Fruit fly (Drosophila melanogaster) whole organism, embryonic: ENCODE data around the gene ttm50.

Experiments used
- Awh ChIP-seq: fragments of 200-800 bp; sonication (Bioruptor generic); IDR thresholded peaks from 2 replicates; pipeline ENCODE4, ENCODE4 v1.3.6; 2022; ENCODE audit warnings: missing biosample characterization, missing genetic modification characterization
- Bteb2 ChIP-seq: fragments of 200-800 bp; sonication (Bioruptor generic); optimal IDR thresholded peaks from 2 replicates; lab custom pipeline; 2016; ENCODE audit warnings: missing biosample characterization, missing genetic modification characterization
- CG10147 ChIP-seq: fragments of 200-800 bp; sonication (Bioruptor generic); optimal IDR thresholded peaks from 2 replicates; lab custom pipeline; 2019; ENCODE audit warnings: missing biosample characterization, mild to moderate bottlenecking, missing genetic modification characterization, moderate library complexity
- CG13775 ChIP-seq: fragments of 200-800 bp; sonication (Bioruptor generic); optimal IDR thresholded peaks from 3 replicates; lab custom pipeline; 2017; ENCODE audit warnings: missing biosample characterization, mild to moderate bottlenecking, missing genetic modification characterization
- CG13894 ChIP-seq: fragments of 200-800 bp; sonication (Bioruptor generic); optimal IDR thresholded peaks from 3 replicates; lab custom pipeline; 2018; ENCODE audit warnings: missing biosample characterization, mild to moderate bottlenecking, missing genetic modification characterization, moderate library complexity
- CG14050 ChIP-seq: fragments of 200-800 bp; sonication (Bioruptor generic); IDR thresholded peaks from 3 replicates; pipeline ENCODE4 v1.3.6; 2022; ENCODE audit warnings: missing biosample characterization, missing genetic modification characterization
- CG14965 ChIP-seq: fragments of 200-800 bp; sonication (Bioruptor generic); optimal IDR thresholded peaks from 2 replicates; lab custom pipeline; 2016; ENCODE audit warnings: missing biosample characterization, missing genetic modification characterization, borderline replicate concordance
- CG1647 ChIP-seq: fragments of 200-800 bp; sonication (Bioruptor generic); optimal IDR thresholded peaks from 3 replicates; lab custom pipeline; 2016; ENCODE audit warnings: missing biosample characterization, missing genetic modification characterization
- CG17829 ChIP-seq: fragments of 200-800 bp; optimal IDR thresholded peaks from 2 replicates; lab custom pipeline; 2019; ENCODE audit warnings: missing biosample characterization, mild to moderate bottlenecking, missing genetic modification characterization, moderate library complexity
- CG2129 ChIP-seq: fragments of 200-800 bp; sonication (Bioruptor generic); IDR thresholded peaks from 2 replicates; pipeline ENCODE4 v1.3.6; 2022; ENCODE audit warnings: missing biosample characterization, missing genetic modification characterization; ENCODE audit not compliant: partially characterized antibody
- CG2712 ChIP-seq: fragments of 200-800 bp; optimal IDR thresholded peaks from 3 replicates; lab custom pipeline; 2019; ENCODE audit warnings: missing biosample characterization, mild to moderate bottlenecking, missing genetic modification characterization, moderate library complexity
- CG30403 ChIP-seq: fragments of 200-800 bp; sonication (Bioruptor generic); optimal IDR thresholded peaks from 3 replicates; lab custom pipeline; 2016; ENCODE audit warnings: missing biosample characterization, missing genetic modification characterization
- CG5180 ChIP-seq: fragments of 200-800 bp; sonication (Bioruptor generic); optimal IDR thresholded peaks from 3 replicates; lab custom pipeline; 2017; ENCODE audit warnings: missing biosample characterization, missing genetic modification characterization, mild to moderate bottlenecking, moderate library complexity, missing genetic modification reagents
- CG6813 ChIP-seq: fragments of 200-800 bp; sonication (Bioruptor generic); optimal IDR thresholded peaks from 2 replicates; lab custom pipeline; 2017; ENCODE audit warnings: missing biosample characterization, missing genetic modification characterization, mild to moderate bottlenecking, moderate library complexity, missing genetic modification reagents
- CG8281 ChIP-seq: fragments of 200-800 bp; sonication (Bioruptor generic); optimal IDR thresholded peaks from 2 replicates; lab custom pipeline; 2018; ENCODE audit warnings: missing biosample characterization, mild to moderate bottlenecking, missing genetic modification characterization, moderate library complexity
- CTCF ChIP-seq: fragments of 200-800 bp; sonication (Bioruptor generic); optimal IDR thresholded peaks from 2 replicates; lab custom pipeline; 2017; ENCODE audit warnings: missing biosample characterization, mild to moderate bottlenecking, missing genetic modification characterization, moderate library complexity
- D ChIP-seq, 2 experiments: fragments of 200-800 bp in 1 of 2; fragments of >200 bp in 1 of 2; sonication (Bioruptor generic) in 1 of 2; optimal IDR thresholded peaks; 2 replicates in 1 of 2; 3 replicates in 1 of 2; lab custom pipeline; 2017; ENCODE audit warnings: mild to moderate bottlenecking in 1 of 2, missing biosample characterization in 1 of 2, missing genetic modification characterization in 1 of 2, missing genetic modification reagents in 1 of 2
- Dip3 ChIP-seq: fragments of 200-800 bp; sonication (Bioruptor generic); optimal IDR thresholded peaks from 3 replicates; lab custom pipeline; 2016; ENCODE audit warnings: missing biosample characterization, missing genetic modification characterization
- Ets97D ChIP-seq: fragments of 200-800 bp; sonication (Bioruptor generic); optimal IDR thresholded peaks from 3 replicates; lab custom pipeline; 2016; ENCODE audit warnings: missing biosample characterization, missing genetic modification characterization
- Fer2 ChIP-seq: fragments of 200-800 bp; sonication (Bioruptor generic); optimal IDR thresholded peaks from 2 replicates; lab custom pipeline; 2018; ENCODE audit warnings: missing biosample characterization, mild to moderate bottlenecking, missing genetic modification characterization, moderate library complexity
- H15 ChIP-seq: fragments of 200-800 bp; sonication (Bioruptor generic); IDR thresholded peaks from 3 replicates; pipeline ENCODE4 v1.3.6; 2022; ENCODE audit warnings: missing biosample characterization, missing genetic modification characterization
- HHEX ChIP-seq: fragments of 200-800 bp; sonication (Bioruptor generic); optimal IDR thresholded peaks from 3 replicates; lab custom pipeline; 2017; ENCODE audit warnings: missing biosample characterization, mild to moderate bottlenecking, missing genetic modification characterization, missing genetic modification reagents
- Hey ChIP-seq: fragments of 200-800 bp; sonication (Bioruptor generic); optimal IDR thresholded peaks from 3 replicates; lab custom pipeline; 2018; ENCODE audit warnings: missing biosample characterization, mild to moderate bottlenecking, missing genetic modification characterization
- Mrtf ChIP-seq: fragments of 200-800 bp; sonication (Bioruptor generic); IDR thresholded peaks from 3 replicates; pipeline ENCODE4 v1.3.6; 2022; ENCODE audit warnings: missing biosample characterization, missing genetic modification characterization
- NfI ChIP-seq: fragments of 200-800 bp; sonication (Bioruptor generic); optimal IDR thresholded peaks from 3 replicates; lab custom pipeline; 2018; ENCODE audit warnings: missing biosample characterization, mild to moderate bottlenecking, missing genetic modification characterization, moderate library complexity
- Spps ChIP-seq: fragments of 200-800 bp; sonication (Bioruptor generic); optimal IDR thresholded peaks from 2 replicates; lab custom pipeline; 2018; ENCODE audit warnings: missing biosample characterization, mild to moderate bottlenecking, missing genetic modification characterization
- YL-1 ChIP-seq: fragments of 200-800 bp; sonication (Bioruptor generic); optimal IDR thresholded peaks from 3 replicates; lab custom pipeline; 2017; ENCODE audit warnings: missing biosample characterization, mild to moderate bottlenecking, missing genetic modification characterization
- ap ChIP-seq: fragments of 200-800 bp; sonication (Bioruptor generic); IDR thresholded peaks from 2 replicates; pipeline ENCODE4 v1.3.6; 2022; ENCODE audit warnings: missing biosample characterization, missing genetic modification characterization
- az2 ChIP-seq: fragments of 200-800 bp; sonication (Bioruptor generic); optimal IDR thresholded peaks from 3 replicates; lab custom pipeline; 2016; ENCODE audit warnings: missing biosample characterization, missing genetic modification characterization
- bowl ChIP-seq: fragments of 200-800 bp; sonication (Bioruptor generic); IDR thresholded peaks from 2 replicates; pipeline ENCODE4 v1.3.6; 2022; ENCODE audit warnings: missing biosample characterization, missing genetic modification characterization
- btn ChIP-seq: fragments of 200-800 bp; sonication (Bioruptor generic); optimal IDR thresholded peaks from 2 replicates; lab custom pipeline; 2016; ENCODE audit warnings: missing biosample characterization, missing genetic modification characterization
- cas ChIP-seq: fragments of 200-800 bp; sonication (Bioruptor generic); IDR thresholded peaks from 2 replicates; pipeline ENCODE4 v1.3.6; 2022; ENCODE audit warnings: missing biosample characterization, missing genetic modification characterization
- caup ChIP-seq: fragments of 200-800 bp; sonication (Bioruptor generic); optimal IDR thresholded peaks from 3 replicates; lab custom pipeline; 2017; ENCODE audit warnings: missing biosample characterization, mild to moderate bottlenecking, missing genetic modification characterization, moderate library complexity; ENCODE audit not compliant: severe bottlenecking
- croc ChIP-seq: fragments of 200-800 bp; sonication (Bioruptor generic); conservative IDR thresholded peaks from 3 replicates; pipeline ENCODE4 v1.3.6; 2022; ENCODE audit warnings: missing biosample characterization, missing genetic modification characterization
- dati ChIP-seq: fragments of 200-800 bp; sonication (Bioruptor generic); IDR thresholded peaks from 2 replicates; pipeline ENCODE4 v1.3.6; 2022; ENCODE audit warnings: missing biosample characterization, missing genetic modification characterization
- gt ChIP-seq: fragments of 200-800 bp; sonication (Bioruptor generic); IDR thresholded peaks from 2 replicates; pipeline ENCODE4 v1.3.6; 2022; ENCODE audit warnings: missing biosample characterization, missing genetic modification characterization
- hkb ChIP-seq, 2 experiments: fragments of 200-800 bp in 1 of 2; fragments of >200 bp in 1 of 2; sonication (Bioruptor generic) in 1 of 2; IDR thresholded peaks in 1 of 2; optimal IDR thresholded peaks in 1 of 2; 2 replicates each; pipeline versions ENCODE4 v1.3.6 to Lab custom; 2017 to 2022; ENCODE audit warnings: missing biosample characterization in 1 of 2, missing genetic modification characterization in 1 of 2
- ind ChIP-seq: fragments of 200-800 bp; sonication (Bioruptor generic); optimal IDR thresholded peaks from 3 replicates; lab custom pipeline; 2016; ENCODE audit warnings: missing biosample characterization, missing genetic modification characterization
- jing ChIP-seq: fragments of 200-800 bp; sonication (Bioruptor generic); optimal IDR thresholded peaks from 2 replicates; lab custom pipeline; 2018; ENCODE audit warnings: missing biosample characterization, mild to moderate bottlenecking, missing genetic modification characterization
- ken ChIP-seq: fragments of 200-800 bp; sonication (Bioruptor generic); IDR thresholded peaks from 3 replicates; pipeline ENCODE4 v1.3.6; 2022; ENCODE audit warnings: missing biosample characterization, missing genetic modification characterization
- klu ChIP-seq: fragments of 200-800 bp; sonication (Bioruptor generic); IDR thresholded peaks from 2 replicates; pipeline ENCODE4 v1.3.6; 2022; ENCODE audit warnings: missing biosample characterization, missing genetic modification characterization
- lbe ChIP-seq: fragments of 200-800 bp; sonication (Bioruptor generic); optimal IDR thresholded peaks from 2 replicates; lab custom pipeline; 2016; ENCODE audit warnings: missing biosample characterization, mild to moderate bottlenecking, missing genetic modification characterization
- lov ChIP-seq, 2 experiments: fragments of 200-800 bp in 1 of 2; fragments of >200 bp in 1 of 2; sonication (Bioruptor generic) in 1 of 2; IDR thresholded peaks in 1 of 2; optimal IDR thresholded peaks in 1 of 2; 2 replicates in 1 of 2; 3 replicates in 1 of 2; pipeline versions ENCODE4 v1.3.6 to Lab custom; 2017 to 2022; ENCODE audit warnings: missing biosample characterization in 1 of 2, missing genetic modification characterization in 1 of 2
- nmo ChIP-seq: fragments of 200-800 bp; sonication (Bioruptor generic); optimal IDR thresholded peaks from 2 replicates; lab custom pipeline; 2018; ENCODE audit warnings: missing biosample characterization, mild to moderate bottlenecking, missing genetic modification characterization, moderate library complexity
- pfk ChIP-seq: fragments of 200-800 bp; sonication (Bioruptor generic); optimal IDR thresholded peaks from 2 replicates; lab custom pipeline; 2018; ENCODE audit warnings: missing biosample characterization, mild to moderate bottlenecking, missing genetic modification characterization, moderate library complexity
- phol ChIP-seq: fragments of 200-800 bp; sonication (Bioruptor generic); optimal IDR thresholded peaks from 3 replicates; lab custom pipeline; 2018; ENCODE audit warnings: missing biosample characterization, mild to moderate bottlenecking, missing genetic modification characterization, moderate library complexity
- sd ChIP-seq: fragments of 200-800 bp; sonication (Bioruptor generic); optimal IDR thresholded peaks from 3 replicates; lab custom pipeline; 2018; ENCODE audit warnings: missing biosample characterization, mild to moderate bottlenecking, missing genetic modification characterization, moderate library complexity
- sisA ChIP-seq: fragments of 200-800 bp; sonication (Bioruptor generic); IDR thresholded peaks from 2 replicates; pipeline ENCODE4 v1.3.6; 2022; ENCODE audit warnings: missing biosample characterization, missing genetic modification characterization
- sug ChIP-seq: fragments of 200-800 bp; optimal IDR thresholded peaks from 2 replicates; lab custom pipeline; 2019; ENCODE audit warnings: missing biosample characterization, mild to moderate bottlenecking, missing genetic modification characterization, moderate library complexity

ttm50 gene

DNA sequence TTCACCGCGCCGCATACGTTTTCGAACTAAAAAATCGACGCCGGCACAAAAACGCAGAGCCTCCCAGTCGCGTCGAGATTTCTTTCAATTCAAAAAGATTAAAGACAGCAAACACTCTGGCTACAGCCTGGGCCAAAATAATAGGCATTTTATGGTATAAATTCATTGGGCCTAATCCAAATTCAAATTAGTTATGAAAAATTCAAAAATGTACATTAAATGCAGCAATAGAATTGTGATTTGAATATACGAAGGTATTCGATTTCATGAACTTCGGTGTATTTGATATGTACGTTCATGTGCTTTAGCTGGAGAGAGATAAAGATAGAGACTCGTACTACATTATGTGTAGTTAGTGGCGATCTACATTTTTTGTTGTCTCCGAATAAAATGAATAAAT lies 12.1 kb upstream of the ttm50 start, which contains the start of gene Syx4 (continued):
- peak; percentile 86 for TF ChIP-seq CG13894
- TF ChIP-seq dati (GFP tag; lab: Robert Waterston, UW) = peak; percentile 26; the same call in 1 of the 2 replicates
- TF ChIP-seq sd (tag; lab: Kevin White, UChicago) = peak; percentile 79
- no peak for TF ChIP-seq hkb (optimal IDR thresholded peaks at IDR 0.05; lab: Kevin White, UChicago)
- TF ChIP-seq hkb (GFP tag; IDR thresholded peaks at IDR 0.05; lab: Robert Waterston, UW) = peak; percentile 96
- TF ChIP-seq CG17829 (tag; lab: Kevin White, UChicago) = peak; percentile 85
- peak; percentile 77 for TF ChIP-seq H15 (GFP tag; lab: Robert Waterston, UW)
- peak; percentile 63 for TF ChIP-seq Ets97D (GFP tag; lab: Kevin White, UChicago)
- peak; percentile 27 for TF ChIP-seq Hey (tag; lab: Kevin White, UChicago)
- peak; percentile 71; the same call in 1 of the 2 replicates for TF ChIP-seq cas (GFP tag; lab: Robert Waterston, UW)
- TF ChIP-seq klu (GFP tag; lab: Robert Waterston, UW) = peak; percentile 56; the same call in 1 of the 2 replicates
- TF ChIP-seq az2 = peak; percentile 86
- TF ChIP-seq CTCF = peak; percentile 49
- peak; percentile 86 for TF ChIP-seq Mrtf (GFP tag; lab: Robert Waterston, UW)
- peak; percentile 86 for TF ChIP-seq CG6813 (GFP tag; lab: Kevin White, UChicago)
- peak; percentile 87 for TF ChIP-seq CG1647 (GFP tag; lab: Kevin White, UChicago)
- TF ChIP-seq CG14965 = peak; percentile 59
- peak; percentile 75 for TF ChIP-seq btn (GFP tag; lab: Kevin White, UChicago)
- no peak for TF ChIP-seq lov (optimal IDR thresholded peaks at IDR 0.05; lab: Kevin White, UChicago)
- peak; percentile 53; the same call in 1 of the 3 replicates for TF ChIP-seq lov (GFP tag; IDR thresholded peaks at IDR 0.05; lab: Robert Waterston, UW)
- TF ChIP-seq caup = peak; percentile 93
- TF ChIP-seq Bteb2 (GFP tag; lab: Kevin White, UChicago) = peak; percentile 87
- TF ChIP-seq sug (tag; lab: Kevin White, UChicago) = peak; percentile 64
- peak; percentile 86 for TF ChIP-seq CG14050
- peak; percentile 87 for TF ChIP-seq CG2712 (tag; lab: Kevin White, UChicago)
- TF ChIP-seq ken = peak; percentile 88
- TF ChIP-seq Awh (GFP tag; lab: Robert Waterston, UW) = peak; percentile 89
- TF ChIP-seq jing (GFP tag; lab: Kevin White, UChicago) = peak; percentile 75
- peak; percentile 76 for TF ChIP-seq sisA (GFP tag; lab: Robert Waterston, UW)
- peak; percentile 71 for TF ChIP-seq CG8281
- peak; percentile 79 for TF ChIP-seq CG13775 (GFP tag; lab: Kevin White, UChicago)
- TF ChIP-seq Fer2 (tag; lab: Kevin White, UChicago) = peak; percentile 78
- no peak for TF ChIP-seq gt
- peak; percentile 90 for TF ChIP-seq lbe (GFP tag; lab: Kevin White, UChicago)
- peak; percentile 12 for TF ChIP-seq YL-1 (GFP tag; lab: Kevin White, UChicago)
- peak; percentile 84 for TF ChIP-seq phol
- peak; percentile 88 for TF ChIP-seq NfI (GFP tag; lab: Kevin White, UChicago)
- TF ChIP-seq ap (GFP tag; lab: Robert Waterston, UW) = peak; percentile 87
- TF ChIP-seq croc (GFP tag; lab: Robert Waterston, UW) = peak; percentile 54
- TF ChIP-seq nmo (GFP tag; lab: Kevin White, UChicago) = peak; percentile 88
- TF ChIP-seq Dip3 = peak; percentile 93
- TF ChIP-seq CG10147 = peak; percentile 88
- TF ChIP-seq HHEX (GFP tag; lab: Kevin White, UChicago) = peak; percentile 94
- no peak for TF ChIP-seq CG2129 (GFP tag; lab: Robert Waterston, UW)
- TF ChIP-seq CG5180 (GFP tag; lab: Kevin White, UChicago) = peak; percentile 76
- peak; percentile 85 for TF ChIP-seq bowl (GFP tag; lab: Robert Waterston, UW)
- peak; percentile 34 for TF ChIP-seq Spps (tag; lab: Kevin White, UChicago)
- peak; percentile 88 for TF ChIP-seq CG30403 (GFP tag; lab: Kevin White, UChicago)
- no peak for TF ChIP-seq D (optimal IDR thresholded peaks at IDR 0.05; lab: Kevin White, UChicago)
- peak; percentile 77 for TF ChIP-seq D (GFP tag; optimal IDR thresholded peaks at IDR 0.05; lab: Kevin White, UChicago)
- peak; percentile 91 for TF ChIP-seq ind (GFP tag; lab: Kevin White, UChicago)
- TF ChIP-seq pfk (GFP tag; lab: Kevin White, UChicago) = no peak
